Worm (Caenorhabditis elegans) whole organism, L3 larva: ENCODE data around the gene ret-1.

Source experiments
- elt-1 ChIP-seq: fragments of 150-350 bp; optimal IDR thresholded peaks from 2 replicates; lab custom pipeline; 2014; ENCODE audit warnings: missing biosample characterization, missing genetic modification characterization
- elt-2 ChIP-seq: sonication (generic microtip); optimal IDR thresholded peaks from 2 replicates; lab custom pipeline; 2016; ENCODE audit warnings: missing genetic modification reagents, mild to moderate bottlenecking, missing genetic modification characterization, missing compliant biosample characterization
- mdl-1 ChIP-seq: fragments of 150-350 bp; optimal IDR thresholded peaks from 2 replicates; lab custom pipeline; 2014; ENCODE audit warnings: missing biosample characterization, missing genetic modification characterization
- tbx-2 ChIP-seq: sonication (generic microtip); optimal IDR thresholded peaks from 2 replicates; lab custom pipeline; 2016; ENCODE audit warnings: mild to moderate bottlenecking, missing genetic modification characterization, missing compliant biosample characterization
- unc-39 ChIP-seq: sonication (generic microtip); optimal IDR thresholded peaks from 4 replicates; lab custom pipeline; 2017; ENCODE audit warnings: missing biosample characterization, missing genetic modification characterization
- unc-62 ChIP-seq: fragments of 150-350 bp; sonication (generic microtip); optimal IDR thresholded peaks from 4 replicates; lab custom pipeline; 2014; ENCODE audit warnings: missing biosample characterization, missing genetic modification reagents, missing genetic modification characterization
- ztf-4 ChIP-seq: fragments of 150-350 bp; optimal IDR thresholded peaks from 2 replicates; lab custom pipeline; 2014; ENCODE audit warnings: missing biosample characterization, missing genetic modification characterization

ce11 chrV:14790792-14791191 lies 56.4 kb downstream of the ret-1 start:
- TF ChIP-seq ztf-4 (tag; lab: Kevin White, UChicago) (no peak), mdl-1 (tag; lab: Kevin White, UChicago) (no peak), unc-62 (GFP tag; lab: Kevin White, UChicago) (no peak), tbx-2 (tag; lab: Kevin White, UChicago) (no peak), unc-39 (tag; lab: Kevin White, UChicago) (no peak), elt-1 (tag; lab: Kevin White, UChicago) (no peak), elt-2 (no peak)
